Worm (Caenorhabditis elegans): ENCODE data around the gene T25B2.3.
A peak's percentile ranks its signal among the peaks of the same experiment; 100 is the strongest.

Gene T25B2.3

DNA sequence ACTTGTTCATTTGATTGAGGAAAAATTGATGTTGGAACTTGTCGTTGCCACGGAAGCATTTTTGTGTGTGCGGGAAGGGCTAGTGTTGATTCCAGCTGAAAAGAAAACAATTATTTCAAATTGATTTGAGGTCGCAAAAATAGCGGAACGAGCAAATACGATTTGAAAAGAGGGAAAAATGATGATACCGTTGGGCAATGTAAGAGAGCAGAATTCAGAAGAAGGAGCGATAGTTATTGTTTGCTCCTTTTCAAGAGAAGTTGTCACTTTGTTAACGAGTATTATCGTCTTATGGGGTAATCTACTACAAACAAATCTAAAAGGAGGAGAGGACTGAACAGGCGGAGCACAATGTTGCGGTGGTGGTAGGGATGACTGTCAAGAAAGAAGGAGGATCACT lies 15.5 kb upstream of the T25B2.3 start, which contains the start of gene odd-2:
Gene odd-2 (minus strand): TSS at position 101 of the 400 bp plus-strand sequence.
- no peak for TF ChIP-seq nhr-85 (tag)
- no peak for TF ChIP-seq pqm-1 (tag; optimal IDR thresholded peaks at IDR 0.05)
- TF ChIP-seq C34B4.2 (tag; optimal IDR thresholded peaks at IDR 0.05): no peak
- TF ChIP-seq nhr-71 (tag; optimal IDR thresholded peaks at IDR 0.05): no peak
- no peak for TF ChIP-seq nhr-28 (tag; optimal IDR thresholded peaks at IDR 0.05)
- no peak for TF ChIP-seq egl-27 (tag; optimal IDR thresholded peaks at IDR 0.05)
- TF ChIP-seq mab-9 (GFP tag; IDR thresholded peaks at IDR 0.05): no peak
- TF ChIP-seq hlh-4 (tag; optimal IDR thresholded peaks at IDR 0.05): no peak

DNA sequence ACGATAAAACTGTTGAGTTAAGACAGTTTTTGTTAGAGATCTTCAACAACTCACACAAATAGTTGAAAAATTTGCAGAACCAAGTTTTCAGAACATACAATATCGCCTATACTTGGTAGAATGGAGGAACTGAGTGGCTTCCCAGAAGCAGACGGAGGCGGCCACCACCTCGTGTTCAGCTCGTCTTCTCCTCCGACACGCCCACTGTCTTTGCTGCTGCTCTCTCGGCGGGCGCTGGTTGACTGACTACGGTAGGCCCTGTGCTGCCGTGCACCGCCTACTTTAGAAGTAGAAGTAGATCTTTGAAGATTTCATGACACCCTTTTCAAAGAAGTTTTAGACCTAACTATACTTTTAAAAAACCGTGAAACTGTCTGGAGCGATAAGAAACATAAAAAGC lies 13.9 kb upstream of the T25B2.3 start:
- TF ChIP-seq blmp-1 (tag; optimal IDR thresholded peaks at IDR 0.05) (no peak), ces-1 (GFP tag; optimal IDR thresholded peaks at IDR 0.05) (no peak), zag-1 (tag; optimal IDR thresholded peaks at IDR 0.05) (no peak), mef-2 (tag; optimal IDR thresholded peaks at IDR 0.05) (no peak), pqm-1 (tag; optimal IDR thresholded peaks at IDR 0.05) (no peak), unc-62 (GFP tag; optimal IDR thresholded peaks at IDR 0.05) (no peak), lin-14 (GFP tag; optimal IDR thresholded peaks at IDR 0.05) (no peak)

DNA sequence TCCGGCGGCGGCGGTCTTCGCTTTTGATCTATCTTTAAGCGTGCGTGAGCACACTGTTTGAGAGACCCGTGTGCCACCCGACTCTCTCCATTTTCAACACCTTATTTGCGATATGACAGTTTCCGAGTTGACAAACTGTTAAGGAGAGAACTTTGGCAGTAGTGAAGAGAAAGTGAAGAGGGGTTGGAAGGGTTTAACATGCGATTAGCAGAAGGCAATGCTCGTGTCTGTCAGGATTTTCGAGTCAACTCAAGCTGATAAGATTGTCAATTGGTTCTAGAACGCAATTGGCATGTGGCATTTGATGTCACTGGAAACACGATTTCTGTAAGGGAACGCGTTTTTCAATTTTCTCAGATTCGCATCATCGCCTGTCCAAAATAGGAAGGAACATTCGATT lies 8.6 kb upstream of the T25B2.3 start:
- TF ChIP-seq lin-15B (tag; optimal IDR thresholded peaks at IDR 0.05): no peak
- TF ChIP-seq zag-1 (tag; optimal IDR thresholded peaks at IDR 0.05): no peak
- TF ChIP-seq mdl-1 (tag; optimal IDR thresholded peaks at IDR 0.05): no peak
- TF ChIP-seq ceh-82 (tag; optimal IDR thresholded peaks at IDR 0.05): no peak
- no peak for TF ChIP-seq skn-1 (tag; optimal IDR thresholded peaks at IDR 0.05)
- TF ChIP-seq F16B12.6 (tag; optimal IDR thresholded peaks at IDR 0.05): no peak
- no peak for TF ChIP-seq lin-35 (GFP tag; optimal IDR thresholded peaks at IDR 0.05)
- TF ChIP-seq nhr-237 (tag; optimal IDR thresholded peaks at IDR 0.05): no peak

DNA sequence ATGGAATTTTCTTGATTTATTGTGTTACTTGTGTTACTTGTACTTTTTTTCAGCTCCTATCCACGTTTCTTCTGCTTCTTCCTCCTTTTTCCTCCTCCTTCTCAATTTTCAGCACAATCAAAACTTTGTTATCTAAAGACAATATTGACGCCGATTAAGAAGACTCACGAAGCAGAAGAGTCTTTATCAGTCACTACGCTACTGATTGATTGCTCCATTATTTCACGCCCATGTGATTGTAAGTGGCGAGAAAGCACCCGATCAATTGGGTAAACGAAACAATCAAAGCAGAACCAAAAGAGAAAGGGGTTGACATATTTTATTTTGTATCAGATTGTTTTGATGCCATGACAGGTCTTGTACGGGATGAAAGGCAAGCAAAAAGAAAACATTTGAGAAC lies 6.7 kb upstream of the T25B2.3 start, which contains the start of gene T25B2.2:
Gene T25B2.2 (plus strand): TSS at position 392 of the 400 bp plus-strand sequence.
- TF ChIP-seq tlp-1 (tag; optimal IDR thresholded peaks at IDR 0.05): no peak
- TF ChIP-seq lsy-2 (tag; optimal IDR thresholded peaks at IDR 0.05): no peak
- no peak for TF ChIP-seq unc-30 (tag; optimal IDR thresholded peaks at IDR 0.05)
- TF ChIP-seq dpl-1 (GFP tag; optimal IDR thresholded peaks at IDR 0.05): no peak
- TF ChIP-seq ztf-4 (tag; optimal IDR thresholded peaks at IDR 0.05): no peak
- peak; percentile 21 for TF ChIP-seq jun-1 (tag; optimal IDR thresholded peaks at IDR 0.05)
- TF ChIP-seq snpc-4 (tag; optimal IDR thresholded peaks at IDR 0.05): no peak
- no peak for TF ChIP-seq pqm-1 (tag; optimal IDR thresholded peaks at IDR 0.05)
- TF ChIP-seq lin-14 (GFP tag; optimal IDR thresholded peaks at IDR 0.05): no peak
- no peak for TF ChIP-seq F16B12.6 (tag; optimal IDR thresholded peaks at IDR 0.05)
- TF ChIP-seq xbp-1 (tag; optimal IDR thresholded peaks at IDR 0.05): no peak
- no peak for TF ChIP-seq ama-1 (optimal IDR thresholded peaks at IDR 0.05)
- TF ChIP-seq ceh-8 (GFP tag; optimal IDR thresholded peaks at IDR 0.05): no peak
- TF ChIP-seq pax-3 (tag; optimal IDR thresholded peaks at IDR 0.05): no peak
- TF ChIP-seq Y116A8C.19 (tag; optimal IDR thresholded peaks at IDR 0.05; ENCODE audit: borderline replicate concordance): no peak
- TF ChIP-seq aha-1 (tag; optimal IDR thresholded peaks at IDR 0.05): no peak
- no peak for TF ChIP-seq nhr-47 (tag; optimal IDR thresholded peaks at IDR 0.05)
- no peak for TF ChIP-seq vab-15 (tag; optimal IDR thresholded peaks at IDR 0.05)
- TF ChIP-seq egl-27 (tag; optimal IDR thresholded peaks at IDR 0.05): no peak
- no peak for TF ChIP-seq zip-4 (GFP tag; optimal IDR thresholded peaks at IDR 0.05)
- no peak for TF ChIP-seq nhr-84 (tag; optimal IDR thresholded peaks at IDR 0.05)
- TF ChIP-seq lin-35 (GFP tag; optimal IDR thresholded peaks at IDR 0.05): peak in 1 of 2 experiments; percentile 40
- peak; percentile 92 for TF ChIP-seq elt-2 (tag; optimal IDR thresholded peaks at IDR 0.05)
- TF ChIP-seq irx-1 (tag; optimal IDR thresholded peaks at IDR 0.05): no peak
